Fruit fly (Drosophila melanogaster): Measurements from ENCODE around the gene CG14137.

Gene CG14137

DNA sequence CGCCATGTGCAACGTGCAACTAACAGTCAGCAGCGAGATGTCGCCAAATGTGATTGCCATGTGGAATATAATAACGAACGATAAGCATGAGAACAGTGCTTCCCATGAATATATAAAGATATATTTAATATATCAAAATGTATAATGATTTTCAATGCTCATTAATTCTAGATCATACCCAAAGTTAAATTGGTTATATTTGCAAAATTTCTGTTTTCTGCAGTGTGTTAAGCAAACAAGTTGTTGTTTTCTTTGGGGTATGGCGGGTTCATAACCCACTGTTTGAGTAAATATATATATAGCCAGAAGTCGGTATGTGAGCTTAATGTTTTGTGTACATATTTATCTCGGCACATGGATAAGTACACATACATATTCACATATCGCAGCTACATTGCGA, 37.0 kb upstream of the CG14137 start:
- TF ChIP-seq woc (GFP tag; optimal IDR thresholded peaks at IDR 0.05) (no peak), Dfd (GFP tag; optimal IDR thresholded peaks at IDR 0.05) (no peak), Mio (GFP tag; optimal IDR thresholded peaks at IDR 0.05) (no peak), usp (GFP tag; optimal IDR thresholded peaks at IDR 0.05) (no peak), brk (GFP tag; optimal IDR thresholded peaks at IDR 0.05) (no peak), CG32264 (GFP tag; optimal IDR thresholded peaks at IDR 0.05) (no peak), foxo (GFP tag; optimal IDR thresholded peaks at IDR 0.05) (no peak), Hnf4 (GFP tag; optimal IDR thresholded peaks at IDR 0.05) (no peak), tai (GFP tag; optimal IDR thresholded peaks at IDR 0.05) (no peak), sage (GFP tag; optimal IDR thresholded peaks at IDR 0.05) (no peak), dl (GFP tag; optimal IDR thresholded peaks at IDR 0.05; ENCODE audit: insufficient read depth in 1 of 2, partially characterized antibody in 2 of 2) (no peak), jim (GFP tag; optimal IDR thresholded peaks at IDR 0.05) (no peak), GATAd (GFP tag; optimal IDR thresholded peaks at IDR 0.05) (no peak), CG9705 (GFP tag; optimal IDR thresholded peaks at IDR 0.05) (no peak), Jra (GFP tag; optimal IDR thresholded peaks at IDR 0.05) (no peak), Hr78 (GFP tag; optimal IDR thresholded peaks at IDR 0.05) (no peak), dmrt93B (GFP tag; optimal IDR thresholded peaks at IDR 0.05) (no peak), N (GFP tag; optimal IDR thresholded peaks at IDR 0.05) (no peak), rgr (GFP tag; optimal IDR thresholded peaks at IDR 0.05) (no peak), OdsH (GFP tag; optimal IDR thresholded peaks at IDR 0.05) (no peak)

DNA sequence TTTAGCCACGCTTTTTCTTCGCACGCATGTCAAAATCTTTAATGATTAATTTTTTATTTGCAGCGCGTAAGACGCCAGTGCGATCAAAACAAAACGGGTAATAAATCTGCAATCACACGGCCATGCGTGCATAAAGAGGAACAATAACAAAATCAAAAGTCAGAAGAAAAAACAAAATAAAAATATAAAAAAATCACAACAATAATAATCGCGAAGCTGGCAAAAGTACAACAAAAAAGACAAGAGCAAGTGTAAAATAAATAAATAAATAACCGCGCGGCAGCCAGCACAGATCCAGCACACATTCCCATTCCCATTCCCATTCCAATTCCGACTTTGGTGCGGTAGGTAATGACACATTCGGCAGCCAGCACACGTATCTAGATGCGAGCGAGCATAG, 34.7 kb upstream of the CG14137 start:
- no peak for TF ChIP-seq Abd-B (GFP tag; optimal IDR thresholded peaks at IDR 0.05)

DNA sequence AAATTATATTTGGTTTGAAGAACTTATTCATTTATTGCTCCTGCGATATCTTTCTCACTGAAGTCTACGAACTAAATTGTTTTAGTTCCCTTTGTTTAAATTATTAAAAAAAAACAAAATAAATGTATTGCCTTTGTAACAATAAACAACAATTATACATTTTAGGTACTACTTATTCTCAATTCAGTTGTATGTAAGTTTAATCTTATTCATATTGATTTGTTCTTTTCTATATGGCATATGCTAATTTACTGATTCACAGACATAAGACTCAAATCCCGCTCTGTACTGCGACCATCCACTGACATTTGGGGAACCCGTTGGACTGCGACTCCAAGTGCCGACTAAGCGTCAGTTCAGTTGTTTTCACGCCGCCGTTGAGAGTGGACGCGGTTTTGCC, 31.2 kb upstream of the CG14137 start, which contains the start of gene CG32091:
CG32091 (plus strand) TSS at position 301 of the 400 bp plus-strand sequence.
- no peak for TF ChIP-seq psq (GFP tag; optimal IDR thresholded peaks at IDR 0.05)
- TF ChIP-seq ey (GFP tag; optimal IDR thresholded peaks at IDR 0.05): no peak
- no peak for TF ChIP-seq Rel (GFP tag; optimal IDR thresholded peaks at IDR 0.05)
- TF ChIP-seq Rel (tag; optimal IDR thresholded peaks at IDR 0.05): peak; percentile 41

DNA sequence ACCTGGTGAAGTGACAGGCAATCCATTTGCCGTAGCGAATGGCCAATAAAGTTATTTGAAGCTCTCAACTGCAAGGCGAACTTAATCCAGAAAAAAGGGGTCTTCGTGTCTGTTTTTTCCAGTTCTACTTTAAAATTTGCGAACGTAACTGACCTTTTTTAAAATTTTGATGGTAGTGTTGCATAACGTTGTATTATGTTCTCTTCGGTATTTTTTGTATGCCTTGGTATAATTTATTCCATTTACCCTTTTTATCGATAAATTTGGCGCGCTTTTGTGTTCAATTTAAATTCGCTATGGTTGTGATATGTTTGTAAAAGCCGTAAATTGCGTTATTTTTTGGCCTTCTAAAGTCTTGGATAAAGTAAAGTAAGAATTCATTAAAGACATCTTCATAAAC, 30.8 kb upstream of the CG14137 start:
- no peak for TF ChIP-seq dmrt93B (GFP tag; optimal IDR thresholded peaks at IDR 0.05)
- no peak for TF ChIP-seq OdsH (GFP tag; optimal IDR thresholded peaks at IDR 0.05)
- peak; percentile 1 for TF ChIP-seq dsf (GFP tag; optimal IDR thresholded peaks at IDR 0.05; ENCODE audit: borderline replicate concordance)
- peak; percentile 37 for TF ChIP-seq Hnf4 (GFP tag; optimal IDR thresholded peaks at IDR 0.05)
- TF ChIP-seq h (GFP tag; optimal IDR thresholded peaks at IDR 0.05): no peak
- no peak for TF ChIP-seq Mio (GFP tag; optimal IDR thresholded peaks at IDR 0.05)
- peak in 1 of 2 experiments; percentile 4 for TF ChIP-seq foxo (GFP tag; optimal IDR thresholded peaks at IDR 0.05)
- no peak for TF ChIP-seq GATAd (GFP tag; optimal IDR thresholded peaks at IDR 0.05)
- no peak for TF ChIP-seq Abd-B (GFP tag; optimal IDR thresholded peaks at IDR 0.05)
- TF ChIP-seq CG32264 (GFP tag; optimal IDR thresholded peaks at IDR 0.05): no peak
- TF ChIP-seq HLH106 (tag; optimal IDR thresholded peaks at IDR 0.05): no peak
- no peak for TF ChIP-seq Sp1 (GFP tag; optimal IDR thresholded peaks at IDR 0.05)
- TF ChIP-seq tai (GFP tag; optimal IDR thresholded peaks at IDR 0.05): peak; percentile 40
- TF ChIP-seq Vsx2 (GFP tag; optimal IDR thresholded peaks at IDR 0.05; ENCODE audit: partially characterized antibody): no peak
- no peak for TF ChIP-seq psq (GFP tag; optimal IDR thresholded peaks at IDR 0.05)
- peak; percentile 1 for TF ChIP-seq brk (GFP tag; optimal IDR thresholded peaks at IDR 0.05)
- no peak for TF ChIP-seq rgr (GFP tag; optimal IDR thresholded peaks at IDR 0.05)
- no peak for TF ChIP-seq Myc (optimal IDR thresholded peaks at IDR 0.05)
- TF ChIP-seq fru (GFP tag; optimal IDR thresholded peaks at IDR 0.05): no peak
- no peak for TF ChIP-seq woc (GFP tag; optimal IDR thresholded peaks at IDR 0.05)
- no peak for TF ChIP-seq sv (GFP tag; optimal IDR thresholded peaks at IDR 0.05)
- TF ChIP-seq usp (GFP tag; optimal IDR thresholded peaks at IDR 0.05): no peak
- peak; percentile 6 for TF ChIP-seq Jra (GFP tag; optimal IDR thresholded peaks at IDR 0.05)
- no peak for TF ChIP-seq Hr78 (GFP tag; optimal IDR thresholded peaks at IDR 0.05)
- no peak for TF ChIP-seq lola (GFP tag; optimal IDR thresholded peaks at IDR 0.05)
- no peak for TF ChIP-seq Dfd (GFP tag; optimal IDR thresholded peaks at IDR 0.05)
- no peak for TF ChIP-seq sage (GFP tag; optimal IDR thresholded peaks at IDR 0.05)
- no peak for TF ChIP-seq N (GFP tag; optimal IDR thresholded peaks at IDR 0.05)
- TF ChIP-seq Rel (GFP tag; optimal IDR thresholded peaks at IDR 0.05): no peak
- TF ChIP-seq Rel (tag; optimal IDR thresholded peaks at IDR 0.05): no peak
- TF ChIP-seq jim (GFP tag; optimal IDR thresholded peaks at IDR 0.05): no peak
- no peak for TF ChIP-seq br (GFP tag; optimal IDR thresholded peaks at IDR 0.05)
- no peak for TF ChIP-seq Dif (GFP tag; optimal IDR thresholded peaks at IDR 0.05; ENCODE audit: partially characterized antibody)
- TF ChIP-seq dl (GFP tag; optimal IDR thresholded peaks at IDR 0.05; ENCODE audit: insufficient read depth in 1 of 2, partially characterized antibody in 2 of 2): no peak
- TF ChIP-seq ey (GFP tag; optimal IDR thresholded peaks at IDR 0.05): no peak
- no peak for TF ChIP-seq CG9705 (GFP tag; optimal IDR thresholded peaks at IDR 0.05)
- TF ChIP-seq Hr83 (GFP tag; optimal IDR thresholded peaks at IDR 0.05; ENCODE audit: poor library complexity, severe bottlenecking): no peak
- TF ChIP-seq pan (optimal IDR thresholded peaks at IDR 0.05): no peak
- TF ChIP-seq CrebA (GFP tag; optimal IDR thresholded peaks at IDR 0.05; ENCODE audit: borderline replicate concordance): no peak
